Worm (Caenorhabditis elegans): Measurements from ENCODE around the gene W07A12.8.

DNA sequence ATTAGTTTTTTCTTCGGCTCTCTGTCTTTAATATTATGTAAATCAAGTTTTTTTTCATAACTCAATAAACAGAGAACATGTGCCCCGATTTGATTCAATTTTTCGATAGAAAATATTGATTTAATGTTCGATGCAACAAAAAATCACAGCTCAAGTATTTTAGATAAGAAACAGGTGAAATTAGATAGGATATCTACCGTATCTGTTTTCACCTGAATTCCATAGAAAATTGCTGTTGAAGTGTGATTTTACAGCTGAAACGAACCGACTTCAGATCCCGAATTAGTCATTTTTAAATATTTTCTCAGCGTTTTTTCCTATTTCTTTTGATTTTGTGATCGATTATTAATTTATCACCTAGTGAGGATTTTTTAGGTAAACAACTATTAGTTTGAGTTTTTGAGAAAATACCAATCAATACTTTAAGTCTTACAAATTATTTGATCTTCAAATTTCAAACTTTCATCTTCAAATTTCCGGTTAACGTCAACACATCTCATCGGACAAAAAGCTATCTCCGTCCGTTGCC is 26.4 kb downstream of the W07A12.8 start, which contains the start of gene Y9C2UA.1:
- TF ChIP-seq lin-11 (tag; optimal IDR thresholded peaks at IDR 0.05) (no peak), fkh-10 (GFP tag; optimal IDR thresholded peaks at IDR 0.05) (no peak), K02D7.2 (tag; optimal IDR thresholded peaks at IDR 0.05) (no peak), ceh-9 (tag; optimal IDR thresholded peaks at IDR 0.05) (no peak), pha-4 (tag; optimal IDR thresholded peaks at IDR 0.05) (no peak), dmd-4 (tag; optimal IDR thresholded peaks at IDR 0.05; ENCODE audit: borderline replicate concordance) (no peak), hlh-30 (tag; optimal IDR thresholded peaks at IDR 0.05; ENCODE audit: insufficient read depth) (no peak), che-1 (tag; optimal IDR thresholded peaks at IDR 0.05) (no peak), ztf-16 (tag; optimal IDR thresholded peaks at IDR 0.05) (no peak)

Data from whole organism, late embryonic.